Worm (Caenorhabditis elegans): ENCODE results near the gene trx-1.

The trx-1 gene

DNA sequence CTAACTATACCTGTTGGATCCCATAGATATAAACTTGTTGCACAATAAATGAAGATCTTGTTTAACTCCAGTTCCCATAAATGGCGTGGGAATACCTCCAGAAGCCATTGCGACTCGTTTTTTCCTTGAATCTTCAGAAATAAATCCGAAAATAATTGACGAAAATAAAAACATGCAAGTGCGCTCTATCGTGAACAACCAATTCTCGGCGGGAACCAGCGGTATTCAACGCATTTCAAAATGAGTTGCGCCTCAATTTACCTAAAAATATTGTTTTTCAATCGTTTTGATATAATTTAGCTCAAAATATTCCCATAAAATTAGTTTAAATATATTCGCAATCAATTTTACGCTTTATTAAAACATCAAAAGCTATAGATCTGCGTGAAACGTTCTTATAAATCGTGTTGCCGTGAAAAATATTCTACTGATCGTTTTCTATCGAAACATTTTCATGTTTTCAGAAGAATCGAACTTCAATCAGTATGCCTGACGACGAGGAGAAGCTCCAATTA lies 27.8 kb upstream of the trx-1 start, which contains the start of the genes snpc-1.1 and spdl-1:
TSS of gene snpc-1.1 (minus strand) at position 200 of the 515 bp plus-strand sequence.
TSS of gene spdl-1 (plus strand) at position 465 of the 515 bp plus-strand sequence.
- TF ChIP-seq snu-23 (GFP tag; optimal IDR thresholded peaks at IDR 0.05): peak; percentile 24
- TF ChIP-seq aly-2 (tag; optimal IDR thresholded peaks at IDR 0.05): no peak
- peak; percentile 71 to 88 (median 77) for TF ChIP-seq dpl-1 (GFP tag; optimal IDR thresholded peaks at IDR 0.05)
- TF ChIP-seq rnt-1 (tag; optimal IDR thresholded peaks at IDR 0.05): peak; percentile 22
- TF ChIP-seq ceh-8 (GFP tag; optimal IDR thresholded peaks at IDR 0.05): no peak
- peak; percentile 27 for TF ChIP-seq skn-1 (tag; optimal IDR thresholded peaks at IDR 0.05)
- TF ChIP-seq lin-35 (GFP tag; optimal IDR thresholded peaks at IDR 0.05): peak; percentile 67 to 91
- peak in 1 of 2 experiments; percentile 7 for TF ChIP-seq mdl-1 (tag; optimal IDR thresholded peaks at IDR 0.05)
- peak in 1 of 3 experiments; percentile 7 for TF ChIP-seq ceh-82 (tag; optimal IDR thresholded peaks at IDR 0.05)
- TF ChIP-seq blmp-1 (tag; optimal IDR thresholded peaks at IDR 0.05): peak; percentile 53
- peak; percentile 30 for TF ChIP-seq mep-1 (tag; optimal IDR thresholded peaks at IDR 0.05)
- peak; percentile 2 for TF ChIP-seq C16A3.4 (tag; optimal IDR thresholded peaks at IDR 0.05)
- TF ChIP-seq hpl-2 (GFP tag; optimal IDR thresholded peaks at IDR 0.05): no peak
- no peak for TF ChIP-seq zag-1 (tag; optimal IDR thresholded peaks at IDR 0.05)
- TF ChIP-seq nhr-85 (tag): peak; percentile 5
- no peak for TF ChIP-seq nhr-76 (tag; optimal IDR thresholded peaks at IDR 0.05)
- TF ChIP-seq ztf-4 (tag; optimal IDR thresholded peaks at IDR 0.05): no peak
- TF ChIP-seq hlh-4 (tag; optimal IDR thresholded peaks at IDR 0.05): no peak
- TF ChIP-seq swsn-7 (tag; optimal IDR thresholded peaks at IDR 0.05): no peak
- TF ChIP-seq ceh-88 (GFP tag; IDR thresholded peaks at IDR 0.05): no peak
- no peak for TF ChIP-seq tbx-2 (tag; optimal IDR thresholded peaks at IDR 0.05)
- no peak for TF ChIP-seq mef-2 (tag; optimal IDR thresholded peaks at IDR 0.05)
- TF ChIP-seq Y116A8C.19 (tag; optimal IDR thresholded peaks at IDR 0.05; ENCODE audit: borderline replicate concordance): no peak
- TF ChIP-seq ztf-11 (tag; optimal IDR thresholded peaks at IDR 0.05): no peak
- TF ChIP-seq lin-39 (tag; optimal IDR thresholded peaks at IDR 0.05): no peak
- no peak for TF ChIP-seq pag-3 (tag; optimal IDR thresholded peaks at IDR 0.05; ENCODE audit: borderline replicate concordance, insufficient read depth)
- no peak for TF ChIP-seq zip-4 (GFP tag; optimal IDR thresholded peaks at IDR 0.05)
- TF ChIP-seq lin-14 (GFP tag; optimal IDR thresholded peaks at IDR 0.05): peak; percentile 13
- peak in 1 of 2 experiments; percentile 65 for TF ChIP-seq lsy-2 (tag; optimal IDR thresholded peaks at IDR 0.05)
- TF ChIP-seq mab-9 (GFP tag; IDR thresholded peaks at IDR 0.05): no peak
- no peak for TF ChIP-seq unc-86 (tag; optimal IDR thresholded peaks at IDR 0.05)
- peak; percentile 1 for TF ChIP-seq lin-15B (tag; optimal IDR thresholded peaks at IDR 0.05)
- no peak for TF ChIP-seq ceh-63 (GFP tag; optimal IDR thresholded peaks at IDR 0.05)
- TF ChIP-seq efl-1 (optimal IDR thresholded peaks at IDR 0.05): peak; percentile 75 to 79
- TF ChIP-seq efl-1 (GFP tag; optimal IDR thresholded peaks at IDR 0.05 in 1 of 2): peak; percentile 84 to 97
- no peak for TF ChIP-seq unc-98 (GFP tag; IDR thresholded peaks at IDR 0.05)

- TF ChIP-seq nhr-20 (tag; optimal IDR thresholded peaks at IDR 0.05): no peak
- TF ChIP-seq unc-62 (GFP tag; optimal IDR thresholded peaks at IDR 0.05): no peak
- TF ChIP-seq elt-2 (tag; optimal IDR thresholded peaks at IDR 0.05): peak; percentile 4
Measured at ce11 chrII:7778273-7778672, 24.9 kb upstream of the trx-1 start.

- TF ChIP-seq vab-15 (tag; optimal IDR thresholded peaks at IDR 0.05): no peak
- no peak for TF ChIP-seq pax-3 (tag; optimal IDR thresholded peaks at IDR 0.05)
- TF ChIP-seq ztf-11 (tag; optimal IDR thresholded peaks at IDR 0.05): no peak
- TF ChIP-seq fkh-4 (tag; optimal IDR thresholded peaks at IDR 0.05; ENCODE audit: borderline replicate concordance): no peak
- peak in 1 of 3 experiments; percentile 17 for TF ChIP-seq dpl-1 (GFP tag; optimal IDR thresholded peaks at IDR 0.05)
- TF ChIP-seq lir-3 (tag; optimal IDR thresholded peaks at IDR 0.05; ENCODE audit: poor library complexity): no peak
- peak; percentile 15; the same call in 1 of the 2 replicates for TF ChIP-seq nhr-19 (GFP tag; conservative IDR thresholded peaks at IDR 0.05)
- TF ChIP-seq mep-1 (tag; optimal IDR thresholded peaks at IDR 0.05): no peak
- TF ChIP-seq lin-14 (GFP tag; optimal IDR thresholded peaks at IDR 0.05): no peak
- peak; percentile 1 for TF ChIP-seq snu-23 (GFP tag; optimal IDR thresholded peaks at IDR 0.05)
- no peak for TF ChIP-seq hpl-2 (GFP tag; optimal IDR thresholded peaks at IDR 0.05)
- TF ChIP-seq fkh-8 (tag; optimal IDR thresholded peaks at IDR 0.05): no peak
- no peak for TF ChIP-seq fos-1 (tag; optimal IDR thresholded peaks at IDR 0.05)
- TF ChIP-seq nhr-90 (tag; optimal IDR thresholded peaks at IDR 0.05; ENCODE audit: poor library complexity): peak; percentile 66
- TF ChIP-seq lin-13 (GFP tag; optimal IDR thresholded peaks at IDR 0.05): no peak
- TF ChIP-seq unc-30 (tag; optimal IDR thresholded peaks at IDR 0.05): no peak
- TF ChIP-seq elt-2 (tag; optimal IDR thresholded peaks at IDR 0.05): peak; percentile 86
Measured at ce11 chrII:7777320-7777978, 24.0 kb upstream of the trx-1 start, which contains the start of gene mthf-1. Gene mthf-1 (minus strand): TSS chrII:7777823.
